Worm (Caenorhabditis elegans): ENCODE data around the gene F28G4.2.

ce11 chrV:16302439-16302838 lies 20.3 kb upstream of the F28G4.2 start, which contains the start of the genes C31A11.13 and oac-6:
- no peak for TF ChIP-seq B0035.1 (tag; optimal IDR thresholded peaks at IDR 0.05)
- no peak for TF ChIP-seq hmg-20 (GFP tag; IDR thresholded peaks at IDR 0.05)
- no peak for TF ChIP-seq die-1 (tag; optimal IDR thresholded peaks at IDR 0.05)
- TF ChIP-seq mes-4 (tag; optimal IDR thresholded peaks at IDR 0.05): no peak
- TF ChIP-seq unc-62 (GFP tag; optimal IDR thresholded peaks at IDR 0.05): no peak
- no peak for TF ChIP-seq lin-26 (GFP tag; IDR thresholded peaks at IDR 0.05)
- no peak for TF ChIP-seq zfh-2 (GFP tag; conservative IDR thresholded peaks at IDR 0.05)
